Fruit fly (Drosophila melanogaster): Measurements from ENCODE around the gene CG7453.

The CG7453 gene

dm6 chrX:19174092-19174491 lies 5.9 kb upstream of the CG7453 start (continued):
- no peak for TF ChIP-seq seq (GFP tag; IDR thresholded peaks at IDR 0.05)
- TF ChIP-seq Fer1 (GFP tag; optimal IDR thresholded peaks at IDR 0.05): no peak
- no peak for TF ChIP-seq crp (GFP tag; optimal IDR thresholded peaks at IDR 0.05)
- TF ChIP-seq nerfin-2 (GFP tag; IDR thresholded peaks at IDR 0.05; ENCODE audit: partially characterized antibody): no peak
- TF ChIP-seq fd102C (GFP tag; optimal IDR thresholded peaks at IDR 0.05): no peak
- TF ChIP-seq croc (GFP tag; conservative IDR thresholded peaks at IDR 0.05): no peak
- TF ChIP-seq CG11247 (GFP tag; IDR thresholded peaks at IDR 0.05): no peak
- TF ChIP-seq dati (GFP tag; IDR thresholded peaks at IDR 0.05): no peak
- TF ChIP-seq NFAT (GFP tag; IDR thresholded peaks at IDR 0.05): no peak
- peak; percentile 76 for TF ChIP-seq D19B (GFP tag; optimal IDR thresholded peaks at IDR 0.05)
- peak; percentile 58 for TF ChIP-seq CG2120 (GFP tag; optimal IDR thresholded peaks at IDR 0.05)
- TF ChIP-seq Ets65A (GFP tag): no peak
- TF ChIP-seq CG10979 (tag; optimal IDR thresholded peaks at IDR 0.05): no peak
- TF ChIP-seq mirr (GFP tag; optimal IDR thresholded peaks at IDR 0.05): no peak
- peak; percentile 54 for TF ChIP-seq gem (tag; optimal IDR thresholded peaks at IDR 0.05)
- no peak for TF ChIP-seq Deaf1 (tag; optimal IDR thresholded peaks at IDR 0.05)
- TF ChIP-seq Hr51 (GFP tag; optimal IDR thresholded peaks at IDR 0.05): peak in 1 of 2 experiments; percentile 40
- 0 out of 2 replicates have a peak, but pooled peaks have one; percentile 13 for TF ChIP-seq al (GFP tag; IDR thresholded peaks at IDR 0.05)
- TF ChIP-seq Bgb (GFP tag; IDR thresholded peaks at IDR 0.05; ENCODE audit: partially characterized antibody): no peak
- TF ChIP-seq dpn (GFP tag; optimal IDR thresholded peaks at IDR 0.05): peak in 1 of 2 experiments; percentile 8
- TF ChIP-seq B-H1 (GFP tag; IDR thresholded peaks at IDR 0.05): no peak
- no peak for TF ChIP-seq Lhr (GFP tag; optimal IDR thresholded peaks at IDR 0.05)
- peak; percentile 8; the same call in 1 of the 2 replicates for TF ChIP-seq CG10366 (GFP tag; IDR thresholded peaks at IDR 0.05)
- no peak for TF ChIP-seq Oaz (GFP tag; IDR thresholded peaks at IDR 0.05)
- TF ChIP-seq CG4707 (GFP tag; optimal IDR thresholded peaks at IDR 0.05): no peak
- no peak for TF ChIP-seq Drgx (GFP tag; IDR thresholded peaks at IDR 0.05)
- TF ChIP-seq CoRest (tag; optimal IDR thresholded peaks at IDR 0.05): peak; percentile 49
- no peak for TF ChIP-seq tio (GFP tag; optimal IDR thresholded peaks at IDR 0.05)
- no peak for TF ChIP-seq luna (GFP tag; optimal IDR thresholded peaks at IDR 0.05)
- no peak for TF ChIP-seq esg (GFP tag; conservative IDR thresholded peaks at IDR 0.05)
- no peak for TF ChIP-seq Kr (GFP tag; optimal IDR thresholded peaks at IDR 0.05)
- no peak for TF ChIP-seq CG3065 (GFP tag; optimal IDR thresholded peaks at IDR 0.05)
- peak; percentile 59 for TF ChIP-seq Med (GFP tag)
- TF ChIP-seq Nf-YA (GFP tag; IDR thresholded peaks at IDR 0.05): no peak
- no peak for TF ChIP-seq dimm (GFP tag; IDR thresholded peaks at IDR 0.05)
- no peak for TF ChIP-seq CG10274 (GFP tag; optimal IDR thresholded peaks at IDR 0.05)
- TF ChIP-seq CG2678 (tag; optimal IDR thresholded peaks at IDR 0.05): peak; percentile 28
- TF ChIP-seq HLH54F (GFP tag; optimal IDR thresholded peaks at IDR 0.05): no peak
- no peak for TF ChIP-seq CG17912 (GFP tag; optimal IDR thresholded peaks at IDR 0.05)
- no peak for TF ChIP-seq Ssrp (tag; optimal IDR thresholded peaks at IDR 0.05)
- TF ChIP-seq CG2199 (GFP tag; IDR thresholded peaks at IDR 0.05): no peak
- TF ChIP-seq Sox102F (GFP tag; optimal IDR thresholded peaks at IDR 0.05): peak; percentile 11
- TF ChIP-seq CG4404 (GFP tag; IDR thresholded peaks at IDR 0.05): no peak
- peak; percentile 7; the same call in 1 of the 2 replicates for TF ChIP-seq CG32532 (GFP tag; IDR thresholded peaks at IDR 0.05)
- peak; percentile 2 for TF ChIP-seq CG12659 (GFP tag; optimal IDR thresholded peaks at IDR 0.05)
- TF ChIP-seq Opbp (GFP tag; IDR thresholded peaks at IDR 0.05; ENCODE audit: partially characterized antibody): no peak
- peak; percentile 42 for TF ChIP-seq CG7556 (GFP tag; optimal IDR thresholded peaks at IDR 0.05)
- peak; percentile 19 for TF ChIP-seq unpg (GFP tag; optimal IDR thresholded peaks at IDR 0.05)
- TF ChIP-seq sima (GFP tag; optimal IDR thresholded peaks at IDR 0.05): no peak
- peak; percentile 12 for TF ChIP-seq lilli (GFP tag; optimal IDR thresholded peaks at IDR 0.05)
- TF ChIP-seq Elba2 (GFP tag; optimal IDR thresholded peaks at IDR 0.05): no peak
